Fruit fly (Drosophila melanogaster): ENCODE results near the gene toc.

DNA sequence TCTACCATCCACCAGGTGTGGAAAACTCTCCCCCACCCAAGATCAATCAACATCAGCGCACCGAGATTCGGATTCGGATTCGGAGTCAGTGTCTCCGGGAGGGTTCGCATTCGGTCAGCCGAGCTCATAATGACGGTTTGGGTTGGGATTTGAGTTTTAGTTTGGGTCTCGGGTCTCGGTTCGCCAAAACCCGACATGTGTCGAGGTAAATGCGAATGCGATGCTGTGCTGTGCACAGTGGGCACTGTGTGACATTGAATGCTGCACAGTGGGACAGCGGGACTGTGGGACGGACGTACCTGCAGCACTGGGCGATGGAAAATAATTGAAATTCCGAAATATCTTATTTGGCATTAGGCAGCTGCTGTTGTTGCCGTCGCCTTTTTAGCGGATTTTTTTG is 61.1 kb downstream of the toc start:
- no peak for TF ChIP-seq Myc (optimal IDR thresholded peaks at IDR 0.05)
- no peak for TF ChIP-seq psq (optimal IDR thresholded peaks at IDR 0.05)
- TF ChIP-seq Sin3A (optimal IDR thresholded peaks at IDR 0.05) = no peak

All from Kc167 (cell line).